Worm (Caenorhabditis elegans) whole organism, L1 larva: ENCODE results near the gene R03H10.2.

Experiments
- ama-1 ChIP-seq: fragments of 150-350 bp; optimal IDR thresholded peaks from 2 replicates; lab custom pipeline; 2014
- blmp-1 ChIP-seq: fragments of 150-350 bp; optimal IDR thresholded peaks from 2 replicates; lab custom pipeline; 2014; ENCODE audit warnings: missing biosample characterization, missing genetic modification characterization
- lin-15B ChIP-seq: fragments of 150-350 bp; sonication (generic microtip); optimal IDR thresholded peaks from 3 replicates; lab custom pipeline; 2014; ENCODE audit warnings: missing biosample characterization, missing genetic modification characterization
- lsy-2 ChIP-seq, 2 experiments: fragments of 150-350 bp; optimal IDR thresholded peaks; 2 replicates each; lab custom pipeline; 2014; ENCODE audit warnings: missing biosample characterization in 2 of 2, missing genetic modification characterization in 2 of 2
- mdl-1 ChIP-seq, 2 experiments: fragments of 150-350 bp; optimal IDR thresholded peaks; 2 replicates each; lab custom pipeline; 2014 to 2017; ENCODE audit warnings: missing biosample characterization in 2 of 2, missing genetic modification characterization in 2 of 2, inconsistent platforms in 1 of 2
- nhr-237 ChIP-seq: fragments of 150-350 bp; optimal IDR thresholded peaks from 2 replicates; lab custom pipeline; 2014; ENCODE audit warnings: missing biosample characterization, missing genetic modification characterization
- nhr-28 ChIP-seq: fragments of 150-350 bp; optimal IDR thresholded peaks from 2 replicates; lab custom pipeline; 2014; ENCODE audit warnings: missing biosample characterization, missing genetic modification characterization
- snpc-4 ChIP-seq: fragments of 150-350 bp; optimal IDR thresholded peaks from 2 replicates; lab custom pipeline; 2014; ENCODE audit warnings: missing biosample characterization, missing genetic modification characterization
- unc-62 ChIP-seq: fragments of 150-350 bp; optimal IDR thresholded peaks from 2 replicates; lab custom pipeline; 2014; ENCODE audit warnings: missing biosample characterization, missing genetic modification reagents, missing genetic modification characterization

- no peak for TF ChIP-seq unc-62
- no peak for TF ChIP-seq blmp-1
- TF ChIP-seq mdl-1 (tag; optimal IDR thresholded peaks at IDR 0.05; lab: Kevin White, UChicago) = no peak
- TF ChIP-seq lsy-2 (tag; optimal IDR thresholded peaks at IDR 0.05; lab: Kevin White, UChicago) = no peak
- TF ChIP-seq ama-1 = no peak
- TF ChIP-seq nhr-237 = no peak
- no peak for TF ChIP-seq lin-15B (tag; lab: Kevin White, UChicago)
- no peak for TF ChIP-seq snpc-4 (tag; lab: Kevin White, UChicago)
- TF ChIP-seq nhr-28 = no peak
Measured at ce11 chrII:4159570-4159969, 4.0 kb downstream of the R03H10.2 start.
